Worm (Caenorhabditis elegans) whole organism, young adult: ENCODE data around the gene K01D12.15.

Experiments
- B0261.1 ChIP-seq: sonication (generic microtip); optimal IDR thresholded peaks from 2 replicates; lab custom pipeline; 2016; ENCODE audit warnings: mild to moderate bottlenecking, missing genetic modification characterization, moderate library complexity, missing compliant biosample characterization
- F23B12.7 ChIP-seq: sonication (generic microtip); optimal IDR thresholded peaks from 2 replicates; lab custom pipeline; 2017; ENCODE audit warnings: missing genetic modification characterization, mild to moderate bottlenecking, missing compliant biosample characterization, antibody characterized with exemption, moderate library complexity; ENCODE audit not compliant: insufficient read depth
- F52B5.7 ChIP-seq: sonication (generic microtip); optimal IDR thresholded peaks from 2 replicates; lab custom pipeline; 2016; ENCODE audit warnings: mild to moderate bottlenecking, missing genetic modification characterization, missing compliant biosample characterization
- F55B11.4 ChIP-seq: sonication (generic microtip); optimal IDR thresholded peaks from 2 replicates; lab custom pipeline; 2016; ENCODE audit warnings: missing compliant biosample characterization, missing genetic modification characterization, borderline replicate concordance; ENCODE audit not compliant: insufficient read depth
- F57A8.1 ChIP-seq: fragments of 200-800 bp; sonication (Bioruptor generic); optimal IDR thresholded peaks from 2 replicates; lab custom pipeline; 2018; ENCODE audit warnings: mild to moderate bottlenecking, missing genetic modification characterization, moderate library complexity, missing compliant biosample characterization
- T26A5.8 ChIP-seq: sonication (generic microtip); optimal IDR thresholded peaks from 2 replicates; lab custom pipeline; 2016; ENCODE audit warnings: missing genetic modification characterization, missing compliant biosample characterization
- Y53G8AR.9 ChIP-seq: fragments of 200-800 bp; sonication (Bioruptor generic); conservative IDR thresholded peaks from 2 replicates; pipeline ENCODE4 v1.3.6; 2022; ENCODE audit warnings: missing genetic modification reagents, missing genetic modification characterization, missing compliant biosample characterization
- Y56A3A.18 ChIP-seq: fragments of 200-800 bp; sonication (Bioruptor generic); IDR thresholded peaks from 2 replicates; pipeline ENCODE4 v1.3.6; 2022; ENCODE audit warnings: missing genetic modification reagents, missing genetic modification characterization, missing compliant biosample characterization
- akir-1 ChIP-seq: fragments of 200-800 bp; sonication (Bioruptor generic); optimal IDR thresholded peaks from 2 replicates; lab custom pipeline; 2018; ENCODE audit warnings: mild to moderate bottlenecking, missing genetic modification characterization, moderate library complexity, missing compliant biosample characterization
- attf-3 ChIP-seq: fragments of 200-800 bp; sonication (Bioruptor generic); conservative IDR thresholded peaks from 2 replicates; pipeline ENCODE4 v1.3.6; 2022; ENCODE audit warnings: missing genetic modification reagents, missing genetic modification characterization, missing compliant biosample characterization
- bed-1 ChIP-seq: fragments of 200-800 bp; sonication (Bioruptor generic); IDR thresholded peaks from 2 replicates; pipeline ENCODE4 v1.3.6; 2022; ENCODE audit warnings: missing genetic modification reagents, missing genetic modification characterization, missing compliant biosample characterization
- cebp-1 ChIP-seq, 2 experiments: fragments of 200-800 bp in 1 of 2; sonication (Bioruptor generic) in 1 of 2; sonication (generic microtip) in 1 of 2; IDR thresholded peaks in 1 of 2; optimal IDR thresholded peaks in 1 of 2; 2 replicates each; pipeline versions ENCODE4 v1.3.6 to Lab custom; 2017 to 2022; ENCODE audit warnings: missing compliant biosample characterization in 2 of 2, missing genetic modification characterization in 2 of 2, mild to moderate bottlenecking in 1 of 2, missing genetic modification reagents in 1 of 2, moderate library complexity in 1 of 2
- cebp-2 ChIP-seq: fragments of 200-800 bp; sonication (Bioruptor generic); IDR thresholded peaks from 2 replicates; pipeline ENCODE4 v1.3.6; 2022; ENCODE audit warnings: missing genetic modification characterization, missing compliant biosample characterization
- ceh-100 ChIP-seq: fragments of 200-800 bp; sonication (Bioruptor generic); IDR thresholded peaks from 2 replicates; pipeline ENCODE4 v1.3.6; 2022; ENCODE audit warnings: missing genetic modification reagents, missing genetic modification characterization, missing compliant biosample characterization
- ceh-27 ChIP-seq: fragments of 200-800 bp; sonication (Bioruptor generic); optimal IDR thresholded peaks from 2 replicates; lab custom pipeline; 2018; ENCODE audit warnings: mild to moderate bottlenecking, missing genetic modification characterization, moderate library complexity, missing compliant biosample characterization
- ceh-58 ChIP-seq: fragments of 200-800 bp; sonication (Bioruptor generic); IDR thresholded peaks from 2 replicates; pipeline ENCODE4 v1.3.6; 2022; ENCODE audit warnings: missing genetic modification characterization, missing compliant biosample characterization
- ceh-91 ChIP-seq: fragments of 200-800 bp; sonication (Bioruptor generic); IDR thresholded peaks from 2 replicates; pipeline ENCODE4 v1.3.6; 2022; ENCODE audit warnings: missing genetic modification reagents, missing genetic modification characterization, missing compliant biosample characterization
- dox-1 ChIP-seq: fragments of 200-800 bp; sonication (Bioruptor generic); IDR thresholded peaks from 2 replicates; pipeline ENCODE4 v1.3.6; 2022; ENCODE audit warnings: missing genetic modification reagents, missing genetic modification characterization, missing compliant biosample characterization
- efl-1 ChIP-seq: fragments of 150-350 bp; optimal IDR thresholded peaks from 2 replicates; lab custom pipeline; 2014; ENCODE audit warnings: missing biosample characterization, missing genetic modification reagents, missing genetic modification characterization
- egl-44 ChIP-seq: fragments of 200-800 bp; sonication (Bioruptor generic); IDR thresholded peaks from 2 replicates; pipeline ENCODE4 v1.3.6; 2022; ENCODE audit warnings: missing genetic modification reagents, missing genetic modification characterization, missing compliant biosample characterization
- fkh-3 ChIP-seq: sonication (generic microtip); optimal IDR thresholded peaks from 2 replicates; lab custom pipeline; 2016; ENCODE audit warnings: mild to moderate bottlenecking, missing genetic modification characterization, missing compliant biosample characterization
- hlh-26 ChIP-seq: fragments of 200-800 bp; sonication (Bioruptor generic); conservative IDR thresholded peaks from 2 replicates; pipeline ENCODE4 v1.3.6; 2022; ENCODE audit warnings: missing genetic modification reagents, missing genetic modification characterization, missing compliant biosample characterization
- lir-1 ChIP-seq: fragments of 200-800 bp; sonication (Bioruptor generic); conservative IDR thresholded peaks from 2 replicates; pipeline ENCODE4 v1.3.6; 2022; ENCODE audit warnings: missing genetic modification reagents, missing genetic modification characterization, missing compliant biosample characterization
- madf-6 ChIP-seq: fragments of 200-800 bp; sonication (Bioruptor generic); IDR thresholded peaks from 2 replicates; pipeline ENCODE4 v1.3.6; 2022; ENCODE audit warnings: missing genetic modification reagents, missing genetic modification characterization, missing compliant biosample characterization
- madf-8 ChIP-seq: fragments of 200-800 bp; sonication (Bioruptor generic); conservative IDR thresholded peaks from 2 replicates; pipeline ENCODE4 v1.3.6; 2022; ENCODE audit warnings: missing genetic modification reagents, missing genetic modification characterization, missing compliant biosample characterization
- mel-28 ChIP-seq: sonication (generic microtip); optimal IDR thresholded peaks from 2 replicates; lab custom pipeline; 2016; ENCODE audit warnings: borderline replicate concordance, mild to moderate bottlenecking, missing genetic modification characterization, missing compliant biosample characterization
- nhr-179 ChIP-seq: sonication (generic microtip); optimal IDR thresholded peaks from 2 replicates; lab custom pipeline; 2016; ENCODE audit warnings: mild to moderate bottlenecking, missing genetic modification characterization, missing compliant biosample characterization
- nhr-80 ChIP-seq: sonication (generic microtip); optimal IDR thresholded peaks from 2 replicates; lab custom pipeline; 2016; ENCODE audit warnings: missing genetic modification characterization, missing compliant biosample characterization
- pha-4 ChIP-seq: fragments of 150-350 bp; sonication (generic microtip); optimal IDR thresholded peaks from 2 replicates; lab custom pipeline; 2014; ENCODE audit warnings: missing biosample characterization, missing genetic modification reagents, missing genetic modification characterization
- rec-8 ChIP-seq, 2 experiments: sonication (generic microtip); optimal IDR thresholded peaks; 2 replicates each; lab custom pipeline; 2016; ENCODE audit warnings: mild to moderate bottlenecking in 2 of 2, missing genetic modification characterization in 2 of 2, missing genetic modification reagents in 2 of 2, missing genotype in 2 of 2, missing biosample characterization in 1 of 2, missing compliant biosample characterization in 1 of 2, moderate library complexity in 1 of 2
- snpc-1.3 ChIP-seq: sonication (generic microtip); optimal IDR thresholded peaks from 2 replicates; lab custom pipeline; 2017; ENCODE audit warnings: missing genetic modification characterization, mild to moderate bottlenecking, missing compliant biosample characterization, antibody characterized with exemption, moderate library complexity, missing genotype, missing genetic modification reagents; ENCODE audit not compliant: insufficient read depth
- snpc-4 ChIP-seq, 5 experiments: fragments of 150-350 bp in 1 of 5; sonication (generic microtip) in 4 of 5; optimal IDR thresholded peaks; 2 replicates each; lab custom pipeline; 2014 to 2018; ENCODE audit warnings: missing genetic modification characterization in 5 of 5, missing biosample characterization in 3 of 5, antibody characterized with exemption in 2 of 5, mild to moderate bottlenecking in 2 of 5, missing compliant biosample characterization in 2 of 5, missing genotype in 2 of 5, moderate library complexity in 2 of 5, missing genetic modification reagents in 1 of 5
- somi-1 ChIP-seq: fragments of 200-800 bp; sonication (Bioruptor generic); optimal IDR thresholded peaks from 2 replicates; lab custom pipeline; 2018; ENCODE audit warnings: mild to moderate bottlenecking, missing genetic modification characterization, missing compliant biosample characterization
- tbp1 ChIP-seq: fragments of 200-800 bp; sonication (Bioruptor generic); optimal IDR thresholded peaks from 2 replicates; lab custom pipeline; 2018; ENCODE audit warnings: mild to moderate bottlenecking, missing genetic modification characterization, missing compliant biosample characterization
- tlf-1 ChIP-seq: fragments of 200-800 bp; sonication (Bioruptor generic); optimal IDR thresholded peaks from 2 replicates; lab custom pipeline; 2018; ENCODE audit warnings: mild to moderate bottlenecking, missing genetic modification characterization, missing compliant biosample characterization
- unc-62 ChIP-seq: fragments of 150-350 bp; optimal IDR thresholded peaks from 2 replicates; lab custom pipeline; 2014; ENCODE audit warnings: missing biosample characterization, missing genetic modification reagents, missing genetic modification characterization
- zfh-2 ChIP-seq: fragments of 200-800 bp; sonication (Bioruptor generic); conservative IDR thresholded peaks from 2 replicates; pipeline ENCODE4 v1.3.6; 2022; ENCODE audit warnings: missing genetic modification reagents, missing genetic modification characterization, missing compliant biosample characterization
- ztf-28 ChIP-seq: fragments of 200-800 bp; sonication (Bioruptor generic); IDR thresholded peaks from 2 replicates; pipeline ENCODE4 v1.3.6; 2022; ENCODE audit warnings: missing genetic modification reagents, missing genetic modification characterization, missing compliant biosample characterization

The K01D12.15 gene

ce11 chrV:12365104-12365503 lies 21.1 kb upstream of the K01D12.15 start, which contains the start of gene fipr-2:
TSS of gene fipr-2 (plus strand) at chrV:12365348.
- no peak for TF ChIP-seq pha-4
- no peak for TF ChIP-seq unc-62 (GFP tag; lab: Kevin White, UChicago)
- TF ChIP-seq mel-28 (tag; lab: Kevin White, UChicago) = no peak
- TF ChIP-seq somi-1 = no peak
- no peak for TF ChIP-seq ceh-27 (GFP tag; lab: Kevin White, UChicago)
- TF ChIP-seq madf-8 (GFP tag; lab: Robert Waterston, UW) = no peak
- TF ChIP-seq ztf-28 (GFP tag; lab: Robert Waterston, UW) = no peak
- TF ChIP-seq ceh-91 (GFP tag; lab: Robert Waterston, UW) = no peak

ce11 chrV:12369437-12369836 lies 16.8 kb upstream of the K01D12.15 start, which contains the start of gene gcy-13:
TSS of gene gcy-13 (minus strand) at chrV:12369537.
- TF ChIP-seq hlh-26 (GFP tag; lab: Robert Waterston, UW) (no peak), nhr-179 (no peak), ceh-100 (no peak)

ce11 chrV:12371386-12371785 lies 14.9 kb upstream of the K01D12.15 start, which contains the start of gene F23H12.7:
TSS of gene F23H12.7 (plus strand) at chrV:12371686.
- TF ChIP-seq F55B11.4 (tag; lab: Kevin White, UChicago) (no peak), Y56A3A.18 (GFP tag; lab: Robert Waterston, UW) (no peak), Y53G8AR.9 (no peak), akir-1 (GFP tag; lab: Kevin White, UChicago) (no peak), tlf-1 (no peak), efl-1 (no peak), tbp1 (GFP tag; lab: Kevin White, UChicago) (no peak), bed-1 (GFP tag; lab: Robert Waterston, UW) (no peak), madf-6 (GFP tag; lab: Robert Waterston, UW) (no peak), cebp-1 (GFP tag; IDR thresholded peaks at IDR 0.05; lab: Robert Waterston, UW) (no peak), cebp-1 (tag; optimal IDR thresholded peaks at IDR 0.05; lab: Kevin White, UChicago) (no peak), cebp-2 (GFP tag; lab: Robert Waterston, UW) (no peak), nhr-179 (no peak), B0261.1 (tag; lab: Kevin White, UChicago) (no peak), ceh-27 (GFP tag; lab: Kevin White, UChicago) (no peak), F23B12.7 (no peak), F52B5.7 (tag; lab: Kevin White, UChicago) (no peak), ceh-58 (GFP tag; lab: Robert Waterston, UW) (no peak)

ce11 chrV:12374252-12374651 lies 12.0 kb upstream of the K01D12.15 start, which contains the start of gene F23H12.10:
TSS of gene F23H12.10 (minus strand) at chrV:12374263.
- peak; percentile 55; the same call in 1 of the 2 replicates for TF ChIP-seq attf-3 (GFP tag; lab: Robert Waterston, UW)
- TF ChIP-seq, all 124 proteins: peak for 1; not testable (repeated sequence) for 123

DNA sequence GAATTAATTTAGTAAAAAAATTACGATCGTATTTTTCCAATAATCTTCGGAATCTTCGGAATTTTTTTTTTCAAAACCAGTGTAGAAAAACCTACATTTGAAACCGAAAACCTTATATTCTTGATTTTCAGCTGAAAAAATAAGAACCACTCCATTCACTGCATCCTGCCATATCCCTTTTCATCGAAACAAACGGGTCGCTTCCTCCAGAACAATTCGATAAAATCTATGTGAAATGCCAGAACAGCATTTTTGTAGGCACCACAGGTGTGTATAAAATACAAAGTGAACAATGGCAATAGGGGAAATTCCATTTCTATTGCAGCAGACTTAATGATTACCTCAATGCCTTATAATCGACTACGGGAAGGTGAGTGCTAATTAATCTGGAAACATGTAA lies 9.0 kb upstream of the K01D12.15 start, which contains the start of gene K01D12.1:
Gene K01D12.1, plus strand, starts transcription at position 301 of the 400 bp plus-strand sequence.
- TF ChIP-seq snpc-1.3 (tag; lab: Kevin White, UChicago) (no peak), dox-1 (no peak), somi-1 (no peak), lir-1 (GFP tag; lab: Robert Waterston, UW) (no peak), nhr-80 (tag; lab: Kevin White, UChicago) (no peak), snpc-4 (GFP tag; optimal IDR thresholded peaks at IDR 0.05; lab: Kevin White, UChicago) (no peak), snpc-4 (tag; optimal IDR thresholded peaks at IDR 0.05; lab: Kevin White, UChicago) (no peak), rec-8 (tag; optimal IDR thresholded peaks at IDR 0.05; lab: Kevin White, UChicago) (no peak), F57A8.1 (GFP tag; lab: Kevin White, UChicago) (no peak), T26A5.8 (tag; lab: Kevin White, UChicago) (no peak), efl-1 (no peak), egl-44 (GFP tag; lab: Robert Waterston, UW) (no peak), fkh-3 (no peak), zfh-2 (no peak)
